Worm (Caenorhabditis elegans) whole organism, midembryonic: ENCODE data around the gene T08G2.2.

ENCODE experiments used
- cog-1 ChIP-seq: sonication (generic microtip); optimal IDR thresholded peaks from 2 replicates; lab custom pipeline; 2016; ENCODE audit warnings: missing genetic modification characterization, missing compliant biosample characterization
- tab-1 ChIP-seq: fragments of 200-800 bp; sonication (Bioruptor generic); IDR thresholded peaks from 2 replicates; pipeline ENCODE4 v1.3.6; 2022; ENCODE audit warnings: missing genetic modification characterization, missing compliant biosample characterization

DNA sequence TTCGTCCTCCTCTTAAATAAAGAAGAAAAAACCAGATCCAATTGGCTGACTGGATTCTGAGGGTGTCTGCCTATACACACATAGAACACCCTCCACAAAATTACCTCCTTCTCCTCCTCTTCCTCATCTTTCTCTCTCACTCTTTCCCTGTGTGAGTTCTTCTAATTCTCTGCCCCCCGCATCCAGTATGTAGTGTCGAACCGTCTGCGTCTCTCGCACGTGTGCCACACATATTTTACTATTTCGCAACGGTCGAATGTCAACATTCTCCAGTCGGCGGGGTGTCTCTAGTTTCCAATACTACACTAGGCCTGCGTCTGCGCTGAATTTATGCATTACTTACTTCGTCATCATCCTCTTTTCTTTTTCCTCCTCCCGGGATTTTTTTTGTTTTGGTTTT is 24.8 kb downstream of the T08G2.2 start:
- peak; percentile 53 for TF ChIP-seq cog-1 (tag; lab: Kevin White, UChicago)
- TF ChIP-seq tab-1 (GFP tag; lab: Robert Waterston, UW), result no peak
